Fruit fly (Drosophila melanogaster) whole organism, embryonic: ENCODE results near the gene eEF1delta.
A peak's percentile ranks its signal among the peaks of the same experiment; 100 is the strongest.

ENCODE experiments used
- Ada2b ChIP-seq: fragments of 200-800 bp; sonication (Bioruptor generic); IDR thresholded peaks from 2 replicates; pipeline ENCODE4 v1.3.6; 2022; ENCODE audit warnings: missing biosample characterization, missing genetic modification characterization
- Aef1 ChIP-seq: fragments of 200-800 bp; sonication (Bioruptor generic); IDR thresholded peaks from 3 replicates; pipeline ENCODE4 v1.3.6; 2022; ENCODE audit warnings: missing biosample characterization, missing genetic modification characterization
- Bgb ChIP-seq: fragments of 200-800 bp; sonication (Bioruptor generic); IDR thresholded peaks from 2 replicates; pipeline ENCODE4 v1.3.6; 2022; ENCODE audit warnings: missing biosample characterization, missing genetic modification characterization; ENCODE audit not compliant: partially characterized antibody
- CG10654 ChIP-seq: fragments of 200-800 bp; sonication (Bioruptor generic); optimal IDR thresholded peaks from 2 replicates; lab custom pipeline; 2016; ENCODE audit warnings: missing biosample characterization, missing genetic modification characterization
- CG11695 ChIP-seq: fragments of 200-800 bp; sonication (Bioruptor generic); IDR thresholded peaks from 3 replicates; pipeline ENCODE4 v1.3.6; 2022; ENCODE audit warnings: missing biosample characterization, missing genetic modification characterization
- CG12769 ChIP-seq: fragments of 200-800 bp; sonication (Bioruptor generic); optimal IDR thresholded peaks from 2 replicates; lab custom pipeline; 2019; ENCODE audit warnings: missing biosample characterization, mild to moderate bottlenecking, missing genetic modification characterization, moderate library complexity
- CG13287 ChIP-seq: fragments of 200-800 bp; sonication (Bioruptor generic); IDR thresholded peaks from 2 replicates; pipeline ENCODE4 v1.3.6; 2022; ENCODE audit warnings: missing biosample characterization, missing genetic modification characterization; ENCODE audit not compliant: partially characterized antibody
- CG13296 ChIP-seq: fragments of 200-800 bp; sonication (Bioruptor generic); optimal IDR thresholded peaks from 3 replicates; lab custom pipeline; 2018; ENCODE audit warnings: missing biosample characterization, mild to moderate bottlenecking, missing genetic modification characterization
- CG14965 ChIP-seq: fragments of 200-800 bp; sonication (Bioruptor generic); optimal IDR thresholded peaks from 2 replicates; lab custom pipeline; 2016; ENCODE audit warnings: missing biosample characterization, missing genetic modification characterization, borderline replicate concordance
- CG1602 ChIP-seq: fragments of 200-800 bp; sonication (Bioruptor generic); optimal IDR thresholded peaks from 3 replicates; lab custom pipeline; 2016; ENCODE audit warnings: missing biosample characterization, missing genetic modification characterization
- CG1603 ChIP-seq: fragments of 200-800 bp; sonication (Bioruptor generic); optimal IDR thresholded peaks from 2 replicates; lab custom pipeline; 2019; ENCODE audit warnings: missing biosample characterization, mild to moderate bottlenecking, missing genetic modification characterization, moderate library complexity
- CG17829 ChIP-seq: fragments of 200-800 bp; optimal IDR thresholded peaks from 2 replicates; lab custom pipeline; 2019; ENCODE audit warnings: missing biosample characterization, mild to moderate bottlenecking, missing genetic modification characterization, moderate library complexity
- CG18599 ChIP-seq: fragments of 200-800 bp; sonication (Bioruptor generic); optimal IDR thresholded peaks from 3 replicates; lab custom pipeline; 2017; ENCODE audit warnings: missing biosample characterization, missing genetic modification characterization, mild to moderate bottlenecking, moderate library complexity, missing genetic modification reagents
- CG2678 ChIP-seq: fragments of 200-800 bp; sonication (Bioruptor generic); optimal IDR thresholded peaks from 3 replicates; lab custom pipeline; 2019; ENCODE audit warnings: missing biosample characterization, mild to moderate bottlenecking, missing genetic modification characterization, moderate library complexity
- CG3065 ChIP-seq: fragments of 200-800 bp; sonication (Bioruptor generic); optimal IDR thresholded peaks from 2 replicates; lab custom pipeline; 2016; ENCODE audit warnings: missing biosample characterization, missing genetic modification characterization
- CG4360 ChIP-seq: fragments of 200-800 bp; sonication (Bioruptor generic); IDR thresholded peaks from 2 replicates; pipeline ENCODE4 v1.3.6; 2022; ENCODE audit warnings: missing biosample characterization, missing genetic modification characterization
- CG4820 ChIP-seq: fragments of 200-800 bp; sonication (Bioruptor generic); optimal IDR thresholded peaks from 3 replicates; lab custom pipeline; 2016; ENCODE audit warnings: missing biosample characterization, missing genetic modification characterization
- CG6854 ChIP-seq: fragments of 200-800 bp; sonication (Bioruptor generic); optimal IDR thresholded peaks from 3 replicates; lab custom pipeline; 2017; ENCODE audit warnings: missing biosample characterization, mild to moderate bottlenecking, missing genetic modification characterization
- CG7271 ChIP-seq: fragments of 200-800 bp; sonication (Bioruptor generic); optimal IDR thresholded peaks from 2 replicates; lab custom pipeline; 2018; ENCODE audit warnings: missing biosample characterization, mild to moderate bottlenecking, missing genetic modification characterization, moderate library complexity
- CG9932 ChIP-seq: fragments of 200-800 bp; sonication (Bioruptor generic); IDR thresholded peaks from 2 replicates; pipeline ENCODE4 v1.3.6; 2022; ENCODE audit warnings: missing biosample characterization, missing genetic modification characterization
- Deaf1 ChIP-seq: fragments of 200-800 bp; optimal IDR thresholded peaks from 3 replicates; lab custom pipeline; 2019; ENCODE audit warnings: missing biosample characterization, mild to moderate bottlenecking, missing genetic modification characterization, moderate library complexity
- Dref ChIP-seq: fragments of 200-800 bp; sonication (Bioruptor generic); IDR thresholded peaks from 2 replicates; pipeline ENCODE4 v1.3.6; 2022; ENCODE audit warnings: missing biosample characterization, missing genetic modification characterization
- HLHmδ ChIP-seq: fragments of 200-800 bp; sonication (Bioruptor generic); optimal IDR thresholded peaks from 2 replicates; lab custom pipeline; 2018; ENCODE audit warnings: missing biosample characterization, mild to moderate bottlenecking, missing genetic modification characterization, moderate library complexity
- HmgZ ChIP-seq: fragments of 200-800 bp; sonication (Bioruptor generic); optimal IDR thresholded peaks from 2 replicates; lab custom pipeline; 2018; ENCODE audit warnings: missing biosample characterization, mild to moderate bottlenecking, missing genetic modification characterization
- Hmx ChIP-seq: fragments of 200-800 bp; sonication (Bioruptor generic); optimal IDR thresholded peaks from 2 replicates; lab custom pipeline; 2016; ENCODE audit warnings: missing biosample characterization, missing genetic modification characterization
- Jarid2 ChIP-seq: fragments of 200-800 bp; sonication (Bioruptor generic); optimal IDR thresholded peaks from 3 replicates; lab custom pipeline; 2017; ENCODE audit warnings: mild to moderate bottlenecking, missing biosample characterization, missing genetic modification reagents, missing genetic modification characterization
- MESR4 ChIP-seq: fragments of 200-800 bp; sonication (Bioruptor generic); optimal IDR thresholded peaks from 2 replicates; lab custom pipeline; 2018; ENCODE audit warnings: missing biosample characterization, mild to moderate bottlenecking, missing genetic modification characterization, moderate library complexity
- Med ChIP-seq: fragments of 200-800 bp; sonication (Bioruptor generic); peaks from one replicate; lab custom pipeline; 2016; ENCODE audit warnings: missing biosample characterization, missing genetic modification characterization, mild to moderate bottlenecking, inconsistent platforms, moderate library complexity
- Myb ChIP-seq: fragments of 200-800 bp; sonication (Bioruptor generic); optimal IDR thresholded peaks from 2 replicates; lab custom pipeline; 2016; ENCODE audit warnings: missing biosample characterization, missing genetic modification characterization
- Neu2 ChIP-seq: fragments of 200-800 bp; sonication (Bioruptor generic); optimal IDR thresholded peaks from 3 replicates; lab custom pipeline; 2016; ENCODE audit warnings: missing biosample characterization, missing genetic modification characterization, borderline replicate concordance
- Oaz ChIP-seq: fragments of 200-800 bp; sonication (Bioruptor generic); IDR thresholded peaks from 2 replicates; pipeline ENCODE4 v1.3.6; 2022; ENCODE audit warnings: missing biosample characterization, missing genetic modification characterization
- Scr ChIP-seq: fragments of 200-800 bp; sonication (Bioruptor generic); IDR thresholded peaks from 2 replicates; pipeline ENCODE4 v1.3.6; 2022; ENCODE audit warnings: missing biosample characterization, missing genetic modification characterization; ENCODE audit not compliant: partially characterized antibody
- amos ChIP-seq: fragments of 200-800 bp; sonication (Bioruptor generic); IDR thresholded peaks from 2 replicates; pipeline ENCODE4 v1.3.6; 2022; ENCODE audit warnings: missing biosample characterization, missing genetic modification characterization; ENCODE audit not compliant: partially characterized antibody
- chif ChIP-seq, 2 experiments: fragments of 200-800 bp; sonication (Bioruptor generic); optimal IDR thresholded peaks; 3 replicates each; lab custom pipeline; 2016; ENCODE audit warnings: missing biosample characterization in 2 of 2, missing genetic modification characterization in 2 of 2
- ci ChIP-seq: fragments of 200-800 bp; sonication (Bioruptor generic); IDR thresholded peaks from 3 replicates; pipeline ENCODE4 v1.3.6; 2022; ENCODE audit warnings: missing biosample characterization, missing genetic modification characterization
- cwo ChIP-seq: fragments of 200-800 bp; sonication (Bioruptor generic); optimal IDR thresholded peaks from 3 replicates; lab custom pipeline; 2017; ENCODE audit warnings: missing biosample characterization, missing genetic modification characterization, mild to moderate bottlenecking, moderate library complexity, missing genetic modification reagents
- danr ChIP-seq: fragments of 200-800 bp; sonication (Bioruptor generic); IDR thresholded peaks from 2 replicates; pipeline ENCODE4 v1.3.6; 2022; ENCODE audit warnings: missing biosample characterization, missing genetic modification characterization
- hbn ChIP-seq: fragments of 200-800 bp; sonication (Bioruptor generic); IDR thresholded peaks from 2 replicates; pipeline ENCODE4 v1.3.6; 2022; ENCODE audit warnings: missing biosample characterization, missing genetic modification characterization; ENCODE audit not compliant: partially characterized antibody
- jing ChIP-seq: fragments of 200-800 bp; sonication (Bioruptor generic); optimal IDR thresholded peaks from 2 replicates; lab custom pipeline; 2018; ENCODE audit warnings: missing biosample characterization, mild to moderate bottlenecking, missing genetic modification characterization
- luna ChIP-seq: fragments of 200-800 bp; sonication (Bioruptor generic); optimal IDR thresholded peaks from 2 replicates; lab custom pipeline; 2016; ENCODE audit warnings: missing biosample characterization, missing genetic modification characterization
- mam ChIP-seq: fragments of 200-800 bp; sonication (Bioruptor generic); optimal IDR thresholded peaks from 3 replicates; lab custom pipeline; 2016; ENCODE audit warnings: missing biosample characterization, missing genetic modification characterization
- mirr ChIP-seq: fragments of 200-800 bp; sonication (Bioruptor generic); optimal IDR thresholded peaks from 3 replicates; lab custom pipeline; 2018; ENCODE audit warnings: missing biosample characterization, mild to moderate bottlenecking, missing genetic modification characterization
- p53 ChIP-seq: fragments of 200-800 bp; sonication (Bioruptor generic); optimal IDR thresholded peaks from 2 replicates; lab custom pipeline; 2016; ENCODE audit warnings: missing biosample characterization, missing genetic modification characterization
- phol ChIP-seq: fragments of 200-800 bp; sonication (Bioruptor generic); optimal IDR thresholded peaks from 3 replicates; lab custom pipeline; 2018; ENCODE audit warnings: missing biosample characterization, mild to moderate bottlenecking, missing genetic modification characterization, moderate library complexity
- pzg ChIP-seq: fragments of 200-800 bp; sonication (Bioruptor generic); optimal IDR thresholded peaks from 3 replicates; lab custom pipeline; 2018; ENCODE audit warnings: missing biosample characterization, mild to moderate bottlenecking, missing genetic modification characterization, moderate library complexity
- seq ChIP-seq: fragments of 200-800 bp; sonication (Bioruptor generic); IDR thresholded peaks from 2 replicates; pipeline ENCODE4 v1.3.6; 2022; ENCODE audit warnings: missing biosample characterization, missing genetic modification characterization
- toy ChIP-seq: fragments of 200-800 bp; sonication (Bioruptor generic); IDR thresholded peaks from 2 replicates; pipeline ENCODE4 v1.3.6; 2022; ENCODE audit warnings: missing biosample characterization, missing genetic modification characterization
- wek ChIP-seq: fragments of 200-800 bp; sonication (Bioruptor generic); optimal IDR thresholded peaks from 3 replicates; lab custom pipeline; 2018; ENCODE audit warnings: missing biosample characterization, mild to moderate bottlenecking, missing genetic modification characterization, moderate library complexity

eEF1delta gene

DNA sequence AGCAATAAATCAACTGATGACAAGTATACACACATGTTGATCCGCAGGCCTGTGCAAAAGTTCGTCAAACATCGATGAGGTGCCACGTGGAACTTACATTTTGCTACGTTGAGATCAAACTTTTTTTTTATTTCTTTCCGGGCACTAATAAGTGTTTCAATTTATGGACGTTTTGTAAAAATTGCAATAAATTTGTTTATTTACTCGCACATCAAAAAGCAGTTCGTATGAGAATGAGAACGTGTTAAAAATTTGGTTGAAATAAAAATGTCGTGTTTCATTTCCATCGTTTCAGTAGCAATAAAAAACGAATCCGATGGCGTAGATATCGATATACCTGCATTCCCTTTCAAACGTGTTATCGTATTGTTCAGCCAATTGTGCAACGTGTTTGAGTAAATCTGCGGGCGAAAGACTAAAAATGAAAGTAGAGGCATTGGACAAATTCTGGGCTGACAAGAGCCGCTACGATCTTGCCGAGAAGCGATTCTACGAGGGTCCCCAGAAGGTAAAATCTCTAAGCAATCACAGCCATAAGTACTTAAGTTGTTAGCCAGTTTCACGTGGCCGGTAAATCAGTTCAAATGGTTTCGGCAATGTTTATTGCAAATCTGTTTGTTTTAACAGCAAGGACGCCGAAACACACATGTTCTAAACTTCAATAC, at the start of gene eEF1delta (continued):
- TF ChIP-seq Dref (peak; percentile 71; the same call in 1 of the 2 replicates), p53 (no peak), pzg (GFP tag; lab: Kevin White, UChicago) (peak; percentile 48), danr (GFP tag; lab: Robert Waterston, UW) (no peak), chif (GFP tag; optimal IDR thresholded peaks at IDR 0.05; lab: Kevin White, UChicago) (no peak), Med (GFP tag; lab: Kevin White, UChicago) (peak; percentile 55), Aef1 (GFP tag; lab: Robert Waterston, UW) (no peak), HLHmδ (GFP tag; lab: Kevin White, UChicago) (no peak), luna (GFP tag; lab: Kevin White, UChicago) (no peak), Neu2 (GFP tag; lab: Kevin White, UChicago) (no peak), Ada2b (GFP tag; lab: Robert Waterston, UW) (no peak), CG4820 (no peak), CG14965 (GFP tag; lab: Kevin White, UChicago) (no peak), CG1603 (tag; lab: Kevin White, UChicago) (peak; percentile 99), CG13287 (GFP tag; lab: Robert Waterston, UW) (peak; percentile 25; the same call in 1 of the 2 replicates), CG17829 (tag; lab: Kevin White, UChicago) (no peak), CG9932 (GFP tag; lab: Robert Waterston, UW) (no peak), mam (GFP tag; lab: Kevin White, UChicago) (no peak), hbn (peak; percentile 14; the same call in 1 of the 2 replicates), CG11695 (GFP tag; lab: Robert Waterston, UW) (no peak), CG13296 (no peak), phol (tag; lab: Kevin White, UChicago) (peak; percentile 44), Bgb (0 out of 2 replicates have a peak, but pooled peaks have one; percentile 39)

DNA sequence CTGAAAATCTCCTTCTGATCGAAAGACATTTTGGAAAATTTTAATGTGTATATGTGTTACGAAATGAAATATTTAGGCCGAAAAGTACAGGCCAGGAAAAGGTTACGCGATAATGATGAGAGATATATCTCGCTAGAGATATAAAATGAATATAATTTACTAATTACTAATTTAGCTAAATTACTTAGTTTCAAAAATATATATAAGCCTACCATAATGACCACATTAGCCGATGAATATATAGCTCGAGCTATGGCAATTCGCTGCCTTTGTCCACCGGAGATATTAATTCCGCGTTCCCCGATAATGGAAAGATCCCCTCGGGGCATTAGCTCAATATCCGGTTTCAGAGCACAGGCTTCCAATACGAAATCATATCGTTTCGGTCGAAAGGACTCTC, 40.9 kb upstream of the eEF1delta start, which contains the start of gene Fum4:
Gene Fum4 (minus strand): TSS at position 101 of the 400 bp plus-strand sequence.
- no peak for TF ChIP-seq CG7271 (tag; lab: Kevin White, UChicago)
- no peak for TF ChIP-seq CG1602 (GFP tag; lab: Kevin White, UChicago)
- no peak for TF ChIP-seq wek (GFP tag; lab: Kevin White, UChicago)
- no peak for TF ChIP-seq mirr
- TF ChIP-seq Hmx (GFP tag; lab: Kevin White, UChicago), result no peak
- no peak for TF ChIP-seq HmgZ
- TF ChIP-seq CG10654, result no peak
- TF ChIP-seq Oaz, result no peak
- TF ChIP-seq MESR4, result no peak
- no peak for TF ChIP-seq CG6854 (GFP tag; lab: Kevin White, UChicago)
- no peak for TF ChIP-seq CG3065 (GFP tag; lab: Kevin White, UChicago)
- no peak for TF ChIP-seq jing (GFP tag; lab: Kevin White, UChicago)
- TF ChIP-seq toy (GFP tag; lab: Robert Waterston, UW), result no peak
- TF ChIP-seq Myb (GFP tag; lab: Kevin White, UChicago), result no peak

DNA sequence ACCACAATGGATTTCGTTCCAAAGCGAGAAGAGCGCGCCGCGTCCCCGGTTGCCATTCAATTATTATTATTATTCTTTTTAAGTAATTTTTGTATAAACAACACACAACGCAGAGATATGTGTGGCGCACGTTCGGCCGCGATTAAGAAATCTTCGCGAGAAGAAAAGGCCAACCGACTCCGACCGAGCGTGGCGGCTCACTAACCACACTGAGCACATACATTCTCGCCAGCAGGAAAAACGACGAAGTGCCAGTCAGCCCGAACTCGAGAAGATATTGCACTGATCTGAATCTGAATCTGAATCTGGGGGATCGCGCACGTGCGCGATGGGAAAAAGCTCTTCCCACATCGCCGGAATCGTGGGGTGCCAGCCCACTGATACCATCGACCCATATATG, 33.4 kb upstream of the eEF1delta start, which contains the start of gene Sur:
Gene Sur (minus strand): TSS at position 207 of the 400 bp plus-strand sequence.
- TF ChIP-seq CG18599 (GFP tag; lab: Kevin White, UChicago) (no peak), CG1603 (tag; lab: Kevin White, UChicago) (no peak), seq (no peak), amos (GFP tag; lab: Robert Waterston, UW) (peak; percentile 30; the same call in 1 of the 2 replicates), cwo (peak; percentile 81), CG2678 (tag; lab: Kevin White, UChicago) (no peak), ci (GFP tag; lab: Robert Waterston, UW) (peak; percentile 55; the same call in 1 of the 3 replicates), CG4360 (GFP tag; lab: Robert Waterston, UW) (0 out of 2 replicates have a peak, but pooled peaks have one; percentile 17), Jarid2 (GFP tag; lab: Kevin White, UChicago) (peak; percentile 60), Deaf1 (tag; lab: Kevin White, UChicago) (peak; percentile 87), CG12769 (tag; lab: Kevin White, UChicago) (peak; percentile 46), Scr (GFP tag; lab: Robert Waterston, UW) (0 out of 2 replicates have a peak, but pooled peaks have one; percentile 18)
